Worm (Caenorhabditis elegans) whole organism, midembryonic: ENCODE measurements around the gene col-120.

ENCODE experiments used
- klf-2 ChIP-seq: fragments of 200-800 bp; sonication (Bioruptor generic); conservative IDR thresholded peaks from 2 replicates; pipeline ENCODE4 v1.3.6; 2022; ENCODE audit warnings: missing genetic modification reagents, missing genetic modification characterization, missing compliant biosample characterization
- med-1 ChIP-seq: sonication (generic microtip); optimal IDR thresholded peaks from 2 replicates; lab custom pipeline; 2017; ENCODE audit warnings: missing genetic modification characterization, mild to moderate bottlenecking, missing compliant biosample characterization, antibody characterized with exemption, missing genetic modification reagents; ENCODE audit not compliant: insufficient read depth
- tab-1 ChIP-seq: fragments of 200-800 bp; sonication (Bioruptor generic); IDR thresholded peaks from 2 replicates; pipeline ENCODE4 v1.3.6; 2022; ENCODE audit warnings: missing genetic modification characterization, missing compliant biosample characterization
- ztf-23 ChIP-seq: fragments of 200-800 bp; sonication (Bioruptor generic); IDR thresholded peaks from 2 replicates; pipeline ENCODE4 v1.3.6; 2022; ENCODE audit warnings: missing genetic modification reagents, missing genetic modification characterization, missing compliant biosample characterization

ce11 chrIV:9261687-9262086, at the start of gene col-120:
- no peak for TF ChIP-seq tab-1 (GFP tag; lab: Robert Waterston, UW)
- no peak for TF ChIP-seq klf-2 (GFP tag; lab: Robert Waterston, UW)
- TF ChIP-seq med-1 (GFP tag; lab: Kevin White, UChicago), result no peak
- TF ChIP-seq ztf-23 (GFP tag; lab: Robert Waterston, UW), result no peak
